Fruit fly (Drosophila melanogaster): ENCODE results near the gene LanA.
A peak's percentile ranks its signal among the peaks of the same experiment; 100 is the strongest.

Gene LanA

dm6 chr3L:6263470-6263869 is 45.6 kb upstream of the LanA start:
- TF ChIP-seq pnt (GFP tag; optimal IDR thresholded peaks at IDR 0.05) (no peak), Drgx (GFP tag; IDR thresholded peaks at IDR 0.05) (0 out of 2 replicates have a peak, but pooled peaks have one; percentile 37), ci (GFP tag; IDR thresholded peaks at IDR 0.05) (0 out of 3 replicates have a peak, but pooled peaks have one; percentile 8), CG10959 (GFP tag; IDR thresholded peaks at IDR 0.05) (no peak), CG7963 (GFP tag; IDR thresholded peaks at IDR 0.05; ENCODE audit: partially characterized antibody) (0 out of 3 replicates have a peak, but pooled peaks have one; percentile 29)

- TF ChIP-seq mam (GFP tag; optimal IDR thresholded peaks at IDR 0.05) (peak; percentile 76), CG10147 (GFP tag; optimal IDR thresholded peaks at IDR 0.05) (peak; percentile 97), CG17328 (GFP tag; IDR thresholded peaks at IDR 0.05) (peak; percentile 94), Hmx (GFP tag; optimal IDR thresholded peaks at IDR 0.05) (peak; percentile 84), Xrp1 (GFP tag; IDR thresholded peaks at IDR 0.05) (peak; percentile 98), CG9215 (GFP tag; IDR thresholded peaks at IDR 0.05) (peak; percentile 91), twi (tag; optimal IDR thresholded peaks at IDR 0.05) (peak; percentile 94), Dp (GFP tag; optimal IDR thresholded peaks at IDR 0.05) (no peak), pb (GFP tag; optimal IDR thresholded peaks at IDR 0.05) (peak; percentile 64), CG17361 (GFP tag; IDR thresholded peaks at IDR 0.05) (peak; percentile 99), CG9437 (GFP tag; optimal IDR thresholded peaks at IDR 0.05) (peak; percentile 93), cad (GFP tag; optimal IDR thresholded peaks at IDR 0.05) (no peak), onecut (GFP tag; IDR thresholded peaks at IDR 0.05) (peak; percentile 82), Hand (GFP tag; optimal IDR thresholded peaks at IDR 0.05) (peak; percentile 95), CG8478 (optimal IDR thresholded peaks at IDR 0.05) (no peak), zf30C (GFP tag; optimal IDR thresholded peaks at IDR 0.05) (peak; percentile 99), CG2202 (tag; optimal IDR thresholded peaks at IDR 0.05) (peak; percentile 94), kah (GFP tag; optimal IDR thresholded peaks at IDR 0.05) (peak; percentile 84), H2.0 (GFP tag; IDR thresholded peaks at IDR 0.05) (peak; percentile 90), wdn (GFP tag; IDR thresholded peaks at IDR 0.05) (peak; percentile 87), CG4404 (GFP tag; IDR thresholded peaks at IDR 0.05) (peak; percentile 91), ems (GFP tag; optimal IDR thresholded peaks at IDR 0.05) (peak; percentile 83), peb (GFP tag; IDR thresholded peaks at IDR 0.05) (peak; percentile 83), BtbVII (GFP tag; optimal IDR thresholded peaks at IDR 0.05) (peak; percentile 95), Adf1 (GFP tag; IDR thresholded peaks at IDR 0.05) (peak; percentile 77), CG6254 (GFP tag; optimal IDR thresholded peaks at IDR 0.05) (peak; percentile 92), Chrac-16 (GFP tag; optimal IDR thresholded peaks at IDR 0.05) (peak; percentile 95), CG4282 (GFP tag; optimal IDR thresholded peaks at IDR 0.05) (no peak), corto (GFP tag; optimal IDR thresholded peaks at IDR 0.05) (peak; percentile 98), Hr78 (GFP tag; optimal IDR thresholded peaks at IDR 0.05) (peak in 1 of 2 experiments; percentile 90), CG6854 (GFP tag; optimal IDR thresholded peaks at IDR 0.05) (peak; percentile 93), cas (GFP tag; IDR thresholded peaks at IDR 0.05) (peak; percentile 71), Ets97D (GFP tag; optimal IDR thresholded peaks at IDR 0.05) (peak; percentile 59), ftz-f1 (GFP tag; optimal IDR thresholded peaks at IDR 0.05) (no peak), Tbp (GFP tag; optimal IDR thresholded peaks at IDR 0.05) (no peak), CG3163 (GFP tag; optimal IDR thresholded peaks at IDR 0.05) (peak; percentile 33), CG32767 (GFP tag; IDR thresholded peaks at IDR 0.05) (peak; percentile 95), HLH54F (GFP tag; optimal IDR thresholded peaks at IDR 0.05) (peak; percentile 86), CG7786 (GFP tag; optimal IDR thresholded peaks at IDR 0.05) (peak; percentile 72), pho (GFP tag; optimal IDR thresholded peaks at IDR 0.05) (peak; percentile 75), CG12299 (tag; optimal IDR thresholded peaks at IDR 0.05) (peak; percentile 95), ssp (GFP tag; IDR thresholded peaks at IDR 0.05) (peak; percentile 84), HLH4C (GFP tag; IDR thresholded peaks at IDR 0.05; ENCODE audit: partially characterized antibody) (no peak), abd-A (tag; optimal IDR thresholded peaks at IDR 0.05) (peak; percentile 68)
Measured at dm6 chr3L:6262644-6263404, 45.0 kb upstream of the LanA start, which contains the start of gene Ldh. Ldh (minus strand) TSS chr3L:6262694.
